Worm (Caenorhabditis elegans) whole organism, L3 larva: ENCODE data around the gene sid-5.
A peak's percentile ranks its signal among the peaks of the same experiment; 100 is the strongest.

Experiments
- R02D3.7 ChIP-seq: fragments of 150-350 bp; optimal IDR thresholded peaks from 2 replicates; lab custom pipeline; 2014; ENCODE audit warnings: missing biosample characterization, missing genetic modification characterization
- ZK546.5 ChIP-seq: sonication (generic microtip); optimal IDR thresholded peaks from 2 replicates; lab custom pipeline; 2017; ENCODE audit warnings: missing biosample characterization, missing genetic modification characterization
- aly-2 ChIP-seq: fragments of 150-350 bp; optimal IDR thresholded peaks from 2 replicates; lab custom pipeline; 2014; ENCODE audit warnings: missing biosample characterization, missing genetic modification characterization
- ama-1 ChIP-seq: fragments of 150-350 bp; optimal IDR thresholded peaks from 2 replicates; lab custom pipeline; 2018
- ceh-82 ChIP-seq: fragments of 150-350 bp; optimal IDR thresholded peaks from 2 replicates; lab custom pipeline; 2014; ENCODE audit warnings: missing biosample characterization, missing genetic modification characterization
- daf-12 ChIP-seq: fragments of 150-350 bp; optimal IDR thresholded peaks from 2 replicates; lab custom pipeline; 2014; ENCODE audit warnings: missing biosample characterization, missing genetic modification reagents, missing genetic modification characterization
- egl-27 ChIP-seq: sonication (generic microtip); optimal IDR thresholded peaks from 4 replicates; lab custom pipeline; 2017; ENCODE audit warnings: missing biosample characterization, missing genetic modification reagents, missing genetic modification characterization
- egl-5 ChIP-seq: fragments of 150-350 bp; optimal IDR thresholded peaks from 2 replicates; lab custom pipeline; 2017; ENCODE audit warnings: missing biosample characterization, missing genetic modification reagents, missing genetic modification characterization, inconsistent platforms
- elt-1 ChIP-seq: fragments of 150-350 bp; optimal IDR thresholded peaks from 2 replicates; lab custom pipeline; 2014; ENCODE audit warnings: missing biosample characterization, missing genetic modification characterization
- elt-2 ChIP-seq: sonication (generic microtip); optimal IDR thresholded peaks from 2 replicates; lab custom pipeline; 2016; ENCODE audit warnings: missing genetic modification reagents, mild to moderate bottlenecking, missing genetic modification characterization, missing compliant biosample characterization
- elt-3 ChIP-seq, 3 experiments: fragments of 150-350 bp in 1 of 3; sonication (generic microtip) in 2 of 3; optimal IDR thresholded peaks; 2 replicates in 2 of 3; 4 replicates in 1 of 3; lab custom pipeline; 2014 to 2017; ENCODE audit warnings: missing biosample characterization in 3 of 3, missing genetic modification characterization in 3 of 3
- fkh-2 ChIP-seq: fragments of 150-350 bp; optimal IDR thresholded peaks from 2 replicates; lab custom pipeline; 2014; ENCODE audit warnings: missing biosample characterization, missing genetic modification reagents, missing genetic modification characterization
- hmg-11 ChIP-seq: sonication (generic microtip); optimal IDR thresholded peaks from 2 replicates; lab custom pipeline; 2016; ENCODE audit warnings: missing genetic modification characterization, missing compliant biosample characterization
- jun-1 ChIP-seq: fragments of 150-350 bp; optimal IDR thresholded peaks from 2 replicates; lab custom pipeline; 2014; ENCODE audit warnings: missing biosample characterization, missing genetic modification reagents, missing genetic modification characterization
- lin-15B ChIP-seq: fragments of 150-350 bp; optimal IDR thresholded peaks from 2 replicates; lab custom pipeline; 2014; ENCODE audit warnings: missing biosample characterization, missing genetic modification characterization
- lin-39 ChIP-seq: fragments of 150-350 bp; optimal IDR thresholded peaks from 2 replicates; lab custom pipeline; 2018; ENCODE audit warnings: missing biosample characterization, missing genetic modification reagents, missing genetic modification characterization
- mdl-1 ChIP-seq: fragments of 150-350 bp; optimal IDR thresholded peaks from 2 replicates; lab custom pipeline; 2014; ENCODE audit warnings: missing biosample characterization, missing genetic modification characterization
- mml-1 ChIP-seq: fragments of 150-350 bp; sonication (generic microtip); optimal IDR thresholded peaks from 3 replicates; lab custom pipeline; 2014; ENCODE audit warnings: missing biosample characterization, missing genetic modification characterization
- nfya-1 ChIP-seq: sonication (generic microtip); optimal IDR thresholded peaks from 2 replicates; lab custom pipeline; 2017; ENCODE audit warnings: missing genetic modification characterization, mild to moderate bottlenecking, missing compliant biosample characterization, antibody characterized with exemption, moderate library complexity; ENCODE audit not compliant: insufficient read depth
- nhr-11 ChIP-seq: fragments of 150-350 bp; optimal IDR thresholded peaks from 2 replicates; lab custom pipeline; 2014; ENCODE audit warnings: missing biosample characterization, missing genetic modification characterization
- nhr-12 ChIP-seq: fragments of 150-350 bp; optimal IDR thresholded peaks from 2 replicates; lab custom pipeline; 2014; ENCODE audit warnings: missing biosample characterization, missing genetic modification characterization
- nhr-23 ChIP-seq: fragments of 150-350 bp; optimal IDR thresholded peaks from 2 replicates; lab custom pipeline; 2014; ENCODE audit warnings: missing biosample characterization, missing genetic modification reagents, missing genetic modification characterization
- nhr-25 ChIP-seq: sonication (generic microtip); optimal IDR thresholded peaks from 2 replicates; lab custom pipeline; 2017; ENCODE audit warnings: missing biosample characterization, missing genetic modification characterization
- nhr-28 ChIP-seq: fragments of 150-350 bp; optimal IDR thresholded peaks from 2 replicates; lab custom pipeline; 2014; ENCODE audit warnings: missing biosample characterization, missing genetic modification characterization
- nhr-43 ChIP-seq: sonication (generic microtip); optimal IDR thresholded peaks from 2 replicates; lab custom pipeline; 2016; ENCODE audit warnings: mild to moderate bottlenecking, missing genetic modification characterization, missing compliant biosample characterization; ENCODE audit not compliant: poor library complexity, severe bottlenecking
- nhr-76 ChIP-seq: fragments of 150-350 bp; sonication (generic microtip); optimal IDR thresholded peaks from 5 replicates; lab custom pipeline; 2014; ENCODE audit warnings: missing biosample characterization, missing genetic modification characterization
- pha-4 ChIP-seq: fragments of 150-350 bp; optimal IDR thresholded peaks from 2 replicates; lab custom pipeline; 2014; ENCODE audit warnings: missing biosample characterization, missing genetic modification reagents, missing genetic modification characterization
- sea-2 ChIP-seq: fragments of 150-350 bp; sonication (generic microtip); optimal IDR thresholded peaks from 4 replicates; lab custom pipeline; 2014; ENCODE audit warnings: missing biosample characterization, missing genetic modification reagents, missing genetic modification characterization
- skn-1 ChIP-seq: fragments of 150-350 bp; optimal IDR thresholded peaks from 2 replicates; lab custom pipeline; 2014; ENCODE audit warnings: missing biosample characterization, missing genetic modification characterization
- snpc-4 ChIP-seq: fragments of 150-350 bp; optimal IDR thresholded peaks from 2 replicates; lab custom pipeline; 2014; ENCODE audit warnings: missing biosample characterization, missing genetic modification characterization
- tbx-2 ChIP-seq: sonication (generic microtip); optimal IDR thresholded peaks from 2 replicates; lab custom pipeline; 2016; ENCODE audit warnings: mild to moderate bottlenecking, missing genetic modification characterization, missing compliant biosample characterization
- unc-39 ChIP-seq: sonication (generic microtip); optimal IDR thresholded peaks from 4 replicates; lab custom pipeline; 2017; ENCODE audit warnings: missing biosample characterization, missing genetic modification characterization
- unc-62 ChIP-seq: fragments of 150-350 bp; sonication (generic microtip); optimal IDR thresholded peaks from 4 replicates; lab custom pipeline; 2014; ENCODE audit warnings: missing biosample characterization, missing genetic modification reagents, missing genetic modification characterization
- zag-1 ChIP-seq: fragments of 150-350 bp; optimal IDR thresholded peaks from 2 replicates; lab custom pipeline; 2014; ENCODE audit warnings: missing biosample characterization, missing genetic modification characterization
- ztf-11 ChIP-seq: fragments of 150-350 bp; optimal IDR thresholded peaks from 2 replicates; lab custom pipeline; 2014; ENCODE audit warnings: missing biosample characterization, missing genetic modification characterization
- ztf-4 ChIP-seq: fragments of 150-350 bp; optimal IDR thresholded peaks from 2 replicates; lab custom pipeline; 2014; ENCODE audit warnings: missing biosample characterization, missing genetic modification characterization

sid-5 gene

DNA sequence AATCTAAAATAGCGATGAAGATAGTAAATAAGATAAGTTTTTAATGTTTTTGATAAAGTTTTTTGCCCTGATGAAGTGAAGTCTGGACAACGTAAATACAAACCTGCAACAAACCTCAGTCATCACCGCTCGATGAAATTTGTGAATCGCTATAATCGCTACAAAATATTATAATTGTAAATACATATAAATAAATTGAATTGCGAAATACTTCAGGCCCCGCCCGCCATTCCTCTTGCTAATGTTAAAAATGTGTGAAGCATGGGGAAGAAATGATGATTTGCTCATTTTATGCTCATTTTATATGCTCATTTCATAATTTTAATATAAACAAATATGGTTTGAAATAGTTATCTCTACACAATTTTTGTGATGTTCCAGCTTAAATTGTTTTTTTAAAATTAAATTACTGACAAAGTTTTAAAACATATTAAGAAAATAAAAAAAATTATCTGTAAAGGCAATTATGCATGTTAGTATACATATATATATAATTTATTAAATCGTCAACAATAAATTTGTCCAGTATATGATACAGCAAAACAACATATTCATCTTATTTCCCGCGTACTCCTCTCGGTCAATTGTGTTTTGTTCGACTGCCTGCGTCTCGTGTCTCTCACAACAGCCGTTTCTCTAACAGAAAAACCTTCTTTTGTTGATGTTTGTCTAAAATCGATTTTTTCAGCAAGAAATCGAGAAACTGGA, at the start of gene sid-5:
TSS of gene sid-5 (plus strand) at position 658 of the 708 bp plus-strand sequence.
- no peak for TF ChIP-seq tbx-2 (tag; lab: Kevin White, UChicago)
- TF ChIP-seq pha-4 (tag; lab: Kevin White, UChicago): peak; percentile 41
- TF ChIP-seq mdl-1 (tag; lab: Kevin White, UChicago): no peak
- TF ChIP-seq nhr-25 (tag; lab: Kevin White, UChicago): no peak
- no peak for TF ChIP-seq zag-1 (tag; lab: Kevin White, UChicago)
- TF ChIP-seq daf-12 (tag; lab: Kevin White, UChicago): no peak
- no peak for TF ChIP-seq unc-62 (GFP tag; lab: Kevin White, UChicago)
- no peak for TF ChIP-seq nhr-28 (tag; lab: Kevin White, UChicago)
- peak; percentile 7 for TF ChIP-seq nfya-1
- no peak for TF ChIP-seq egl-5 (tag; lab: Kevin White, UChicago)
- no peak for TF ChIP-seq fkh-2 (tag; lab: Kevin White, UChicago)
- TF ChIP-seq lin-39: no peak
- no peak for TF ChIP-seq unc-39 (tag; lab: Kevin White, UChicago)
- TF ChIP-seq ZK546.5 (tag; lab: Kevin White, UChicago): no peak
- no peak for TF ChIP-seq aly-2
- no peak for TF ChIP-seq nhr-76 (tag; lab: Kevin White, UChicago)
- no peak for TF ChIP-seq ama-1
- TF ChIP-seq ceh-82: no peak
- peak; percentile 4 for TF ChIP-seq elt-2 (tag; lab: Kevin White, UChicago)
- no peak for TF ChIP-seq jun-1
- no peak for TF ChIP-seq hmg-11 (tag; lab: Kevin White, UChicago)

DNA sequence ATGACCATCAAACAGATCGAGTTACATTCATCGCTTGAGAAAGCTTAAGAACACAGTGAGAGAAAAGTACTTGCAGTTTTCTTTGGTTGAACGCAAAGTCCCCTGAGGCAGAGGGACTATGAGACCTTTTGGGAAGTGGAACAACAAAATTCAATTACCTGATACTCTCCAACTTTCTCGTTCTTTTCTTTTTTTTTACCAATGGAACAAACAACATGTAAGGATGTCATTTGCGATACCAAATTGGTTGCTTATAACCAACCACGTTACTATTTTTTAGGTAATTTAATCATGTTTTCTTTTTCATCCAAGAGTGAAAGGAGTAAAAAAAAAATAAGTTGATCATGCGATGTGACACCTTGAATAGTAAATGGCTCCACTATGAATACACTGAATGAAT, 47.7 kb upstream of the sid-5 start:
- no peak for TF ChIP-seq elt-1 (tag; lab: Kevin White, UChicago)
- TF ChIP-seq zag-1 (tag; lab: Kevin White, UChicago): no peak
- no peak for TF ChIP-seq lin-39
- TF ChIP-seq daf-12 (tag; lab: Kevin White, UChicago): no peak

DNA sequence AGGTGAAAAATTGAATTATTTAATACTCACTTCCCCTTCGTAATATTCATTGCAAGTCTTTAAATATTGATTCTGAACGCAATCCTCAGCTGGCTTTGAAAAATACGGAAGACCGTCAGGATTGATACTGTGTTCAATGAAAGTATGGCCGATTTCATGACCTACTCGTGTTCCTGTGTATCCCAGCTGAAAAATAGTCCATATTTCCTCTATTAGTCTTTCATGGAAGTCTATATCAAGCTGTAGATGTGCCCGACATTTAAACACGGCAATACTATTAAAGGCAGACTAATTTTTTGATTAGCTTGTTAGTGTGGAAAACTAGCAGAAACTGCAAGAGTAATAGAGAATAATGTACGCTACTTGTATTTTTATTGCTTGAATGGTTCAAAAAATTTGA, 43.0 kb upstream of the sid-5 start:
- no peak for TF ChIP-seq unc-39 (tag; lab: Kevin White, UChicago)
- TF ChIP-seq jun-1: no peak
- TF ChIP-seq sea-2 (GFP tag; lab: Kevin White, UChicago): no peak
- no peak for TF ChIP-seq egl-27 (tag; lab: Kevin White, UChicago)
- no peak for TF ChIP-seq hmg-11 (tag; lab: Kevin White, UChicago)
- TF ChIP-seq nhr-76 (tag; lab: Kevin White, UChicago): no peak
- TF ChIP-seq ztf-11 (tag; lab: Kevin White, UChicago): no peak
- no peak for TF ChIP-seq elt-3 (tag; optimal IDR thresholded peaks at IDR 0.05; lab: Kevin White, UChicago)
- TF ChIP-seq tbx-2 (tag; lab: Kevin White, UChicago): no peak
- no peak for TF ChIP-seq pha-4 (tag; lab: Kevin White, UChicago)
- no peak for TF ChIP-seq aly-2
- no peak for TF ChIP-seq nhr-23
- TF ChIP-seq lin-39: no peak
- TF ChIP-seq mml-1: no peak
- TF ChIP-seq nhr-12 (tag; lab: Kevin White, UChicago): no peak
- TF ChIP-seq ztf-4: no peak
- no peak for TF ChIP-seq skn-1 (tag; lab: Kevin White, UChicago)

DNA sequence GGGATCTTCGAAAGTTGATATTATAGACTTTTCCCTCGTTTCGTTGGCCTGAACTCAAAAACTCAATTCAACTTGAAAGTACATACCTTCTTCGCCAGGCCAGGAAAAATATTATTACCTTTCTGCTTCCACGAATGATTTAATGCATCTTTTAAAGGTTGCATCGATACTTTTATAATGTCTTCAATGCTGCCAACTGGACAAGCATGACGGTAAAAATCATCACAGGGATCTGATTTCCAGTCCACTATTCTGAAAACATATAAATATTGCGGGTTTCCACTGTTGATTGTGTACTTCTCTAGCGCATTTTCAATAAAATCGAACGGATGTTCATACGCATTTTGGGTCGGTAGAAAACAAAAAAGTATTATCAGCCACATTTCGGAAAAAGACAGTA, 41.5 kb upstream of the sid-5 start, which contains the start of gene nep-4:
TSS of gene nep-4 (minus strand) at position 393 of the 400 bp plus-strand sequence.
- no peak for TF ChIP-seq aly-2
- no peak for TF ChIP-seq daf-12 (tag; lab: Kevin White, UChicago)
- no peak for TF ChIP-seq elt-3 (tag; optimal IDR thresholded peaks at IDR 0.05; lab: Kevin White, UChicago)
- TF ChIP-seq nhr-25 (tag; lab: Kevin White, UChicago): no peak
- TF ChIP-seq nhr-28 (tag; lab: Kevin White, UChicago): no peak
- TF ChIP-seq snpc-4: no peak
- no peak for TF ChIP-seq ztf-11 (tag; lab: Kevin White, UChicago)
- TF ChIP-seq hmg-11 (tag; lab: Kevin White, UChicago): no peak
- TF ChIP-seq ama-1: no peak
- TF ChIP-seq sea-2 (GFP tag; lab: Kevin White, UChicago): no peak
- no peak for TF ChIP-seq ceh-82
- no peak for TF ChIP-seq nhr-43 (tag; lab: Kevin White, UChicago)
- TF ChIP-seq nhr-11 (tag; lab: Kevin White, UChicago): no peak
- TF ChIP-seq unc-39 (tag; lab: Kevin White, UChicago): no peak
- no peak for TF ChIP-seq ZK546.5 (tag; lab: Kevin White, UChicago)
- no peak for TF ChIP-seq egl-5 (tag; lab: Kevin White, UChicago)
- no peak for TF ChIP-seq nhr-12 (tag; lab: Kevin White, UChicago)
- no peak for TF ChIP-seq elt-2 (tag; lab: Kevin White, UChicago)
- no peak for TF ChIP-seq lin-15B (tag; lab: Kevin White, UChicago)
- no peak for TF ChIP-seq R02D3.7 (tag; lab: Kevin White, UChicago)
- TF ChIP-seq, all 47 proteins: peak for 0
